Worm (Caenorhabditis elegans) whole organism, L4/young adult: ENCODE results near the gene C04C11.1.

ENCODE experiments used
- W03F9.2 ChIP-seq: fragments of 150-350 bp; optimal IDR thresholded peaks from 2 replicates; lab custom pipeline; 2014; ENCODE audit warnings: missing biosample characterization, missing genetic modification characterization
- dao-5 ChIP-seq: sonication (generic microtip); optimal IDR thresholded peaks from 2 replicates; lab custom pipeline; 2016; ENCODE audit warnings: missing genotype, missing genetic modification characterization, moderate library complexity, missing compliant biosample characterization
- him-1 ChIP-seq: sonication (generic microtip); optimal IDR thresholded peaks from 2 replicates; lab custom pipeline; 2016; ENCODE audit warnings: missing genotype, missing genetic modification reagents, missing genetic modification characterization, missing compliant biosample characterization

DNA sequence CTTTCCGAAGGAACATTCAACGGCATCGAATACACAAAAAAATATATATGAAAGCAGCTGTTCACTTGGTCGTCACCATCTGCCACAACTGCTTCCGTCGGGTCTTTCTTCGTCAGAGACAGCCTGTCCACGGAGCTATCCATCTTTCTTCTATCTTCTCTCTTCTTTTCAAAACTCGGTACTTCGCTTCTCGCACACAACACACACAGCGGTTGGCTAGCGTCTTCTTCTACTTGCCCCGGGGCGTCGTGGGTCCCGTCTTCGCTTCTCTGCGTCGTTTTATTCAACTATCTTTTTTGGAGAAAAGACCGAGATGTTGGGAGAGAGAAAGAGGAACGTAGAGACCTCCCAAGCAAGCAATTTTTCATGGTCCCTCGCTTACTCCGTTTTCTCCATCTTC lies 3.7 kb upstream of the C04C11.1 start:
- TF ChIP-seq him-1 (tag; lab: Kevin White, UChicago) (peak; percentile 82), W03F9.2 (tag; lab: Kevin White, UChicago) (no peak), dao-5 (tag; lab: Kevin White, UChicago) (no peak)
